Fruit fly (Drosophila melanogaster): ENCODE results near the gene Trmt112.

Gene Trmt112

dm6 chr3L:21202029-21202776, 14.4 kb downstream of the Trmt112 start (continued):
- TF ChIP-seq luna (GFP tag; optimal IDR thresholded peaks at IDR 0.05) (no peak), CG3065 (GFP tag; optimal IDR thresholded peaks at IDR 0.05) (no peak)

DNA sequence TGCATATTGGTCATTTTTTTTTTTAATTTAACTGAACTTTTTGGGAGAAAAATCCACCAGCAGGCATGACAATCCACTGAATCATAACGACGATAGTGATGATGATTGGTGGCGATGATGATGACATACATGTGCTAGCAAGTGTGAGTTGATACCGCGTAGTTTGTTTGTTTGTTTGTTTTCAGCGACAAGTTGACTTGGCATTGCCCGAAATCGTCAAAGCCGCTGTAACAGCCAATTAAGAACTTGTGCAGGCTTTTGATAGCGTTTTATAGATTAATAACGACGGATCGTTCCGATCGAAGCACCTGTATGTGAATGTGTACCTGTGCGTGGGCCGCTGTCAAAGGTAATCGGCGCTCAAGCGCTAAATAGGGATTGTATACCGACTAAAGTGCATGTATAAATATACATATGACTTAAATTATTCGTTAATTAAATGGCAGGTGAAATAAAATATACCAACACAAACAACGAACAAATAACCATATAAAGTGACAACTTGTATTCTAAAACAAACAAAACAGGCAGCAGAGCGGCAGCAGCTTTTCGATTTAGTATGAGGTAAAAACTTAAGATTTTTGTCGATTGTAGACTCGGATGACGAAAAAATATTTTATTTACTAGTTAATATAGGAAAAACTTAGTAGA, 15.3 kb downstream of the Trmt112 start:
- TF ChIP-seq CG1792 (GFP tag; optimal IDR thresholded peaks at IDR 0.05) (no peak), CG14710 (tag; optimal IDR thresholded peaks at IDR 0.05) (no peak), pfk (GFP tag; optimal IDR thresholded peaks at IDR 0.05) (no peak), fu2 (GFP tag; optimal IDR thresholded peaks at IDR 0.05) (no peak), CG10321 (GFP tag; IDR thresholded peaks at IDR 0.05) (no peak), H15 (GFP tag; IDR thresholded peaks at IDR 0.05) (no peak), sd (tag; optimal IDR thresholded peaks at IDR 0.05) (peak; percentile 22), PHDP (tag; optimal IDR thresholded peaks at IDR 0.05) (no peak), CG7963 (GFP tag; IDR thresholded peaks at IDR 0.05; ENCODE audit: partially characterized antibody) (no peak), CG12769 (tag; optimal IDR thresholded peaks at IDR 0.05) (peak; percentile 39), oc (tag; optimal IDR thresholded peaks at IDR 0.05) (no peak), Mrtf (GFP tag; IDR thresholded peaks at IDR 0.05) (peak; percentile 27; the same call in 1 of the 3 replicates), CG17385 (GFP tag; optimal IDR thresholded peaks at IDR 0.05) (no peak), Atf6 (GFP tag; IDR thresholded peaks at IDR 0.05) (no peak), Awh (GFP tag; IDR thresholded peaks at IDR 0.05) (no peak), ci (GFP tag; IDR thresholded peaks at IDR 0.05) (0 out of 3 replicates have a peak, but pooled peaks have one; percentile 21), sug (tag; optimal IDR thresholded peaks at IDR 0.05) (peak; percentile 25), CG13296 (GFP tag; optimal IDR thresholded peaks at IDR 0.05) (peak; percentile 42), CG4820 (GFP tag; optimal IDR thresholded peaks at IDR 0.05) (no peak), Med (GFP tag) (peak; percentile 82), CG6854 (GFP tag; optimal IDR thresholded peaks at IDR 0.05) (no peak), CG32532 (GFP tag; IDR thresholded peaks at IDR 0.05) (no peak), CG14441 (GFP tag; IDR thresholded peaks at IDR 0.05) (0 out of 2 replicates have a peak, but pooled peaks have one; percentile 20), CG15011 (GFP tag; optimal IDR thresholded peaks at IDR 0.05) (no peak), fru (optimal IDR thresholded peaks at IDR 0.05) (no peak), HmgZ (tag; optimal IDR thresholded peaks at IDR 0.05) (peak; percentile 5), croc (GFP tag; conservative IDR thresholded peaks at IDR 0.05) (no peak), CG10462 (GFP tag; optimal IDR thresholded peaks at IDR 0.05) (no peak), h (optimal IDR thresholded peaks at IDR 0.05) (no peak), CG4360 (GFP tag; IDR thresholded peaks at IDR 0.05) (no peak), C15 (GFP tag; IDR thresholded peaks at IDR 0.05) (0 out of 3 replicates have a peak, but pooled peaks have one; percentile 22), CG6272 (GFP tag; IDR thresholded peaks at IDR 0.05) (no peak), br (optimal IDR thresholded peaks at IDR 0.05) (no peak), vnd (GFP tag; IDR thresholded peaks at IDR 0.05; ENCODE audit: partially characterized antibody) (no peak), aop (GFP tag; IDR thresholded peaks at IDR 0.05) (no peak), mirr (GFP tag; optimal IDR thresholded peaks at IDR 0.05) (peak; percentile 66), Vsx1 (GFP tag; optimal IDR thresholded peaks at IDR 0.05) (peak; percentile 82), ro (GFP tag; IDR thresholded peaks at IDR 0.05) (no peak), Xrp1 (GFP tag; IDR thresholded peaks at IDR 0.05) (peak; percentile 18; the same call in 1 of the 2 replicates), row (GFP tag; IDR thresholded peaks at IDR 0.05) (peak; percentile 24; the same call in 1 of the 3 replicates), Hmr (GFP tag; optimal IDR thresholded peaks at IDR 0.05) (no peak), CG1832 (GFP tag; optimal IDR thresholded peaks at IDR 0.05) (no peak), CG7357 (GFP tag; IDR thresholded peaks at IDR 0.05) (no peak), kay (GFP tag; optimal IDR thresholded peaks at IDR 0.05) (no peak), mld (GFP tag; IDR thresholded peaks at IDR 0.05; ENCODE audit: partially characterized antibody) (no peak), Nf-YB (GFP tag; optimal IDR thresholded peaks at IDR 0.05) (no peak)
